Fruit fly (Drosophila melanogaster) whole organism, embryonic: ENCODE results near the gene CG15429.

Experiments
- Aef1 ChIP-seq: fragments of 200-800 bp; sonication (Bioruptor generic); IDR thresholded peaks from 3 replicates; pipeline ENCODE4 v1.3.6; 2022; ENCODE audit warnings: missing biosample characterization, missing genetic modification characterization
- Antp ChIP-seq: fragments of 200-800 bp; sonication (Bioruptor generic); optimal IDR thresholded peaks from 3 replicates; lab custom pipeline; 2016; ENCODE audit warnings: missing biosample characterization, missing genetic modification characterization
- B-H1 ChIP-seq: fragments of 200-800 bp; sonication (Bioruptor generic); IDR thresholded peaks from 3 replicates; pipeline ENCODE4 v1.3.6; 2022; ENCODE audit warnings: missing biosample characterization, missing genetic modification characterization
- BEAF-32 ChIP-seq: fragments of 200-800 bp; sonication (Bioruptor generic); optimal IDR thresholded peaks from 3 replicates; lab custom pipeline; 2017; ENCODE audit warnings: missing biosample characterization, missing genetic modification characterization, mild to moderate bottlenecking, moderate library complexity, missing genetic modification reagents
- CG10274 ChIP-seq: fragments of 200-800 bp; sonication (Bioruptor generic); optimal IDR thresholded peaks from 3 replicates; lab custom pipeline; 2017; ENCODE audit warnings: missing biosample characterization, mild to moderate bottlenecking, missing genetic modification characterization
- CG14965 ChIP-seq: fragments of 200-800 bp; sonication (Bioruptor generic); optimal IDR thresholded peaks from 2 replicates; lab custom pipeline; 2016; ENCODE audit warnings: missing biosample characterization, missing genetic modification characterization, borderline replicate concordance
- CG15696 ChIP-seq: fragments of 200-800 bp; sonication (Bioruptor generic); optimal IDR thresholded peaks from 2 replicates; lab custom pipeline; 2019; ENCODE audit warnings: missing biosample characterization, mild to moderate bottlenecking, missing genetic modification characterization, moderate library complexity
- CG17186 ChIP-seq: fragments of 200-800 bp; sonication (Bioruptor generic); optimal IDR thresholded peaks from 3 replicates; lab custom pipeline; 2017; ENCODE audit warnings: missing biosample characterization, missing genetic modification reagents, missing genetic modification characterization
- CG17612 ChIP-seq: fragments of 200-800 bp; sonication (Bioruptor generic); IDR thresholded peaks from 2 replicates; pipeline ENCODE4 v1.3.6; 2022; ENCODE audit warnings: missing biosample characterization, missing genetic modification characterization
- CG17802 ChIP-seq: fragments of 200-800 bp; sonication (Bioruptor generic); optimal IDR thresholded peaks from 2 replicates; lab custom pipeline; 2018; ENCODE audit warnings: missing biosample characterization, mild to moderate bottlenecking, missing genetic modification characterization, moderate library complexity
- CG17912 ChIP-seq: fragments of 200-800 bp; sonication (Bioruptor generic); optimal IDR thresholded peaks from 2 replicates; lab custom pipeline; 2018; ENCODE audit warnings: missing biosample characterization, mild to moderate bottlenecking, missing genetic modification characterization
- CG18599 ChIP-seq: fragments of 200-800 bp; sonication (Bioruptor generic); optimal IDR thresholded peaks from 3 replicates; lab custom pipeline; 2017; ENCODE audit warnings: missing biosample characterization, missing genetic modification characterization, mild to moderate bottlenecking, moderate library complexity, missing genetic modification reagents
- CG30431 ChIP-seq: fragments of 200-800 bp; sonication (Bioruptor generic); optimal IDR thresholded peaks from 2 replicates; lab custom pipeline; 2017; ENCODE audit warnings: missing biosample characterization, missing genetic modification characterization
- CG31365 ChIP-seq: fragments of 200-800 bp; sonication (Bioruptor generic); optimal IDR thresholded peaks from 2 replicates; lab custom pipeline; 2018; ENCODE audit warnings: missing biosample characterization, mild to moderate bottlenecking, missing genetic modification characterization
- CG31441 ChIP-seq: fragments of 200-800 bp; sonication (Bioruptor generic); IDR thresholded peaks from 2 replicates; pipeline ENCODE4 v1.3.6; 2022; ENCODE audit warnings: missing biosample characterization, missing genetic modification characterization
- CG4617 ChIP-seq: fragments of 200-800 bp; sonication (Bioruptor generic); optimal IDR thresholded peaks from 3 replicates; lab custom pipeline; 2016; ENCODE audit warnings: missing biosample characterization, missing genetic modification characterization, borderline replicate concordance
- CG6272 ChIP-seq: fragments of 200-800 bp; sonication (Bioruptor generic); IDR thresholded peaks from 2 replicates; pipeline ENCODE4 v1.3.6; 2022; ENCODE audit warnings: missing biosample characterization, missing genetic modification characterization
- CG7556 ChIP-seq: fragments of 200-800 bp; sonication (Bioruptor generic); optimal IDR thresholded peaks from 2 replicates; lab custom pipeline; 2017; ENCODE audit warnings: missing biosample characterization, mild to moderate bottlenecking, missing genetic modification characterization
- CG8281 ChIP-seq: fragments of 200-800 bp; sonication (Bioruptor generic); optimal IDR thresholded peaks from 2 replicates; lab custom pipeline; 2018; ENCODE audit warnings: missing biosample characterization, mild to moderate bottlenecking, missing genetic modification characterization, moderate library complexity
- CG8924 ChIP-seq: fragments of 200-800 bp; optimal IDR thresholded peaks from 3 replicates; lab custom pipeline; 2019; ENCODE audit warnings: missing biosample characterization, mild to moderate bottlenecking, missing genetic modification characterization, moderate library complexity
- CG9437 ChIP-seq: fragments of 200-800 bp; sonication (Bioruptor generic); optimal IDR thresholded peaks from 2 replicates; lab custom pipeline; 2018; ENCODE audit warnings: missing biosample characterization, mild to moderate bottlenecking, missing genetic modification characterization
- CG9932 ChIP-seq: fragments of 200-800 bp; sonication (Bioruptor generic); IDR thresholded peaks from 2 replicates; pipeline ENCODE4 v1.3.6; 2022; ENCODE audit warnings: missing biosample characterization, missing genetic modification characterization
- Ets65A ChIP-seq: fragments of 200-800 bp; sonication (Bioruptor generic); peaks from one replicate; lab custom pipeline; 2016; ENCODE audit warnings: missing biosample characterization, missing genetic modification characterization
- Gug ChIP-seq: fragments of 200-800 bp; sonication (Bioruptor generic); IDR thresholded peaks from 4 replicates; pipeline ENCODE4 v1.3.6; 2022; ENCODE audit warnings: missing biosample characterization, missing genetic modification characterization
- HLH3B ChIP-seq: fragments of 200-800 bp; sonication (Bioruptor generic); IDR thresholded peaks from 2 replicates; pipeline ENCODE4 v1.3.6; 2022; ENCODE audit warnings: missing biosample characterization, missing genetic modification characterization
- MTF-1 ChIP-seq: fragments of 200-800 bp; sonication (Bioruptor generic); optimal IDR thresholded peaks from 2 replicates; lab custom pipeline; 2018; ENCODE audit warnings: missing biosample characterization, mild to moderate bottlenecking, missing genetic modification characterization, borderline replicate concordance
- Med ChIP-seq: fragments of 200-800 bp; sonication (Bioruptor generic); peaks from one replicate; lab custom pipeline; 2016; ENCODE audit warnings: missing biosample characterization, missing genetic modification characterization, mild to moderate bottlenecking, inconsistent platforms, moderate library complexity
- Mrtf ChIP-seq: fragments of 200-800 bp; sonication (Bioruptor generic); IDR thresholded peaks from 3 replicates; pipeline ENCODE4 v1.3.6; 2022; ENCODE audit warnings: missing biosample characterization, missing genetic modification characterization
- NFAT ChIP-seq: fragments of 200-800 bp; sonication (Bioruptor generic); IDR thresholded peaks from 2 replicates; pipeline ENCODE4 v1.3.6; 2022; ENCODE audit warnings: missing biosample characterization, missing genetic modification characterization
- Trl ChIP-seq, 3 experiments: fragments of >200 bp in 2 of 3; fragments of 200-800 bp in 1 of 3; sonication (Bioruptor generic) in 1 of 3; optimal IDR thresholded peaks; 2 replicates in 1 of 3; 3 replicates in 2 of 3; lab custom pipeline; 2016 to 2017; ENCODE audit warnings: missing biosample characterization in 1 of 3, missing genetic modification characterization in 1 of 3
- ac ChIP-seq: fragments of 200-800 bp; sonication (Bioruptor generic); optimal IDR thresholded peaks from 3 replicates; lab custom pipeline; 2017; ENCODE audit warnings: missing biosample characterization, mild to moderate bottlenecking, missing genetic modification characterization
- ase ChIP-seq: fragments of 200-800 bp; sonication (Bioruptor generic); IDR thresholded peaks from 3 replicates; pipeline ENCODE4 v1.3.6; 2022; ENCODE audit warnings: missing biosample characterization, missing genetic modification characterization
- bbx ChIP-seq: fragments of 200-800 bp; sonication (Bioruptor generic); IDR thresholded peaks from 2 replicates; pipeline ENCODE4 v1.3.6; 2022; ENCODE audit warnings: missing biosample characterization, missing genetic modification characterization; ENCODE audit not compliant: partially characterized antibody
- bsh ChIP-seq, 2 experiments: fragments of 200-800 bp; sonication (Bioruptor generic); optimal IDR thresholded peaks; 2 replicates each; lab custom pipeline; 2017 to 2018; ENCODE audit warnings: mild to moderate bottlenecking in 2 of 2, missing biosample characterization in 2 of 2, missing genetic modification characterization in 2 of 2, moderate library complexity in 1 of 2
- da ChIP-seq: fragments of 200-800 bp; sonication (Bioruptor generic); optimal IDR thresholded peaks from 2 replicates; lab custom pipeline; 2016; ENCODE audit warnings: missing biosample characterization, missing genetic modification characterization
- dati ChIP-seq: fragments of 200-800 bp; sonication (Bioruptor generic); IDR thresholded peaks from 2 replicates; pipeline ENCODE4 v1.3.6; 2022; ENCODE audit warnings: missing biosample characterization, missing genetic modification characterization
- dysf ChIP-seq: fragments of 200-800 bp; sonication (Bioruptor generic); IDR thresholded peaks from 3 replicates; pipeline ENCODE4 v1.3.6; 2022; ENCODE audit warnings: missing biosample characterization, missing genetic modification characterization
- ftz-f1 ChIP-seq: fragments of 200-800 bp; sonication (Bioruptor generic); optimal IDR thresholded peaks from 2 replicates; lab custom pipeline; 2016; ENCODE audit warnings: missing biosample characterization, missing genetic modification characterization
- kah ChIP-seq: fragments of 200-800 bp; sonication (Bioruptor generic); optimal IDR thresholded peaks from 2 replicates; lab custom pipeline; 2018; ENCODE audit warnings: missing biosample characterization, mild to moderate bottlenecking, missing genetic modification characterization
- klu ChIP-seq: fragments of 200-800 bp; sonication (Bioruptor generic); IDR thresholded peaks from 2 replicates; pipeline ENCODE4 v1.3.6; 2022; ENCODE audit warnings: missing biosample characterization, missing genetic modification characterization
- lilli ChIP-seq: fragments of 200-800 bp; sonication (Bioruptor generic); optimal IDR thresholded peaks from 3 replicates; lab custom pipeline; 2016; ENCODE audit warnings: missing biosample characterization, missing genetic modification characterization
- odd ChIP-seq: fragments of 200-800 bp; sonication (Bioruptor generic); optimal IDR thresholded peaks from 2 replicates; lab custom pipeline; 2017; ENCODE audit warnings: missing biosample characterization, mild to moderate bottlenecking, missing genetic modification characterization
- phol ChIP-seq: fragments of 200-800 bp; sonication (Bioruptor generic); optimal IDR thresholded peaks from 3 replicates; lab custom pipeline; 2018; ENCODE audit warnings: missing biosample characterization, mild to moderate bottlenecking, missing genetic modification characterization, moderate library complexity
- pita ChIP-seq: fragments of 200-800 bp; sonication (Bioruptor generic); optimal IDR thresholded peaks from 2 replicates; lab custom pipeline; 2017; ENCODE audit warnings: missing biosample characterization, mild to moderate bottlenecking, missing genetic modification characterization
- pum ChIP-seq: fragments of 200-800 bp; sonication (Bioruptor generic); optimal IDR thresholded peaks from 2 replicates; lab custom pipeline; 2016; ENCODE audit warnings: missing biosample characterization, missing genetic modification characterization
- sens ChIP-seq: fragments of 200-800 bp; sonication (Bioruptor generic); peaks from one replicate; lab custom pipeline; 2016; ENCODE audit warnings: missing biosample characterization, missing genetic modification characterization
- seq ChIP-seq: fragments of 200-800 bp; sonication (Bioruptor generic); IDR thresholded peaks from 2 replicates; pipeline ENCODE4 v1.3.6; 2022; ENCODE audit warnings: missing biosample characterization, missing genetic modification characterization
- vfl ChIP-seq: fragments of 200-800 bp; sonication (Bioruptor generic); optimal IDR thresholded peaks from 2 replicates; lab custom pipeline; 2016; ENCODE audit warnings: missing biosample characterization, missing genetic modification characterization

CG15429 gene

DNA sequence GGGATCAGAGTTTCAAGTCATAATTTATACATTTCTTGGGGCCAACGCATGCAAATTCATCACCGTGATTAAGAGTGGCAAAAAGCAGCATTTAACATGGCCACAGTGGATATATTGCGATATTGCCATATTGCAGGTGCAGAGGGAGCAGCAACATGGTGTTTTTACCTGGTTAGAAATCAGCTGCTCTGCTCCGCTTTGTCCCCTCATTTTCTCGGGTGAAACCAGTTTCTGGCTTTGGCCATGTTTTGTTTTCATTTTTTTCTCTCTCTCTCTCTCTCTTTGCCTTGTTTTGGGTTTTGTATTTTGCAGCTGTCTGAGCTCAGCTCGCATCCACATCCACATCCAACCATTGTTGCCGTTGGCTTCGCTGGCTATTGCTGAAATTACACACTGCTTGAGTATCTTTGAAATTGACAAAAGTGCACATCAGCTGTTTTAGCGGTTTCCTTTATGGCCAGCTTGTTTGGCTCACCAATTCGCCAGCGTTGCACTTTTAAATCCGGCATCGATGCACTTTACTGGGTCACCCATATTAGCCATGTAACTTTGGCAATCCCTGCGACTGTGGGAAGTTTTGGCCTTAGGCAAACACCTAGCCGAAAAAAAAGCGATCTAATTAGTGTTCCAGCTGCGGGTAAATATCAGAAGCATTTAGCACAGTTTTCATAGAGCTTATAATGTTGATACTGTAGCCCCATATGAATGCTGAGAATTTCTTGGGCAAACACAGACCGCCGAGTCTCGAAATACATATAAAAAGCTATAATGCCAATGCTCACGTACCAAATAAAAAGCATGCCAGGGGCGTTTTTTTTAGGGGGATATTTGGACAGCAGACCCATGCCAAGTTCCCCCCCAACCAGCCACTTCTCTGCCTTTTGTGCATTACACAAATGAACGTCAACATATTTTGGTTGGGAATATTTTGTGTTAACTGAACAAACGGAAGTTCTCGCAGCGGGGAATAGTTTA lies 22.5 kb downstream of the CG15429 start (continued):
- TF ChIP-seq dati (no peak), CG9932 (GFP tag; lab: Robert Waterston, UW) (peak; percentile 32; the same call in 1 of the 2 replicates), ac (GFP tag; lab: Kevin White, UChicago) (peak; percentile 89), CG8924 (tag; lab: Kevin White, UChicago) (no peak), lilli (GFP tag; lab: Kevin White, UChicago) (no peak), CG10274 (no peak), Trl (optimal IDR thresholded peaks at IDR 0.05; lab: Kevin White, UChicago) (peak; percentile 31 to 40), Trl (GFP tag; optimal IDR thresholded peaks at IDR 0.05; lab: Kevin White, UChicago) (no peak), CG8281 (tag; lab: Kevin White, UChicago) (peak; percentile 81), klu (GFP tag; lab: Robert Waterston, UW) (no peak), CG18599 (GFP tag; lab: Kevin White, UChicago) (peak; percentile 15), odd (GFP tag; lab: Kevin White, UChicago) (no peak), vfl (no peak), CG6272 (GFP tag; lab: Robert Waterston, UW) (no peak), CG31441 (GFP tag; lab: Robert Waterston, UW) (0 out of 2 replicates have a peak, but pooled peaks have one; percentile 28), CG17802 (tag; lab: Kevin White, UChicago) (no peak), phol (tag; lab: Kevin White, UChicago) (peak; percentile 8), CG17186 (GFP tag; lab: Kevin White, UChicago) (no peak), B-H1 (GFP tag; lab: Robert Waterston, UW) (no peak), BEAF-32 (GFP tag; lab: Kevin White, UChicago) (no peak), NFAT (peak; percentile 22; the same call in 1 of the 2 replicates), dysf (GFP tag; lab: Robert Waterston, UW) (0 out of 3 replicates have a peak, but pooled peaks have one; percentile 17), MTF-1 (peak; percentile 6), pum (GFP tag; lab: Kevin White, UChicago) (no peak), Gug (GFP tag; lab: Robert Waterston, UW) (no peak), CG7556 (GFP tag; lab: Kevin White, UChicago) (no peak), CG4617 (no peak), seq (GFP tag; lab: Robert Waterston, UW) (no peak), kah (GFP tag; lab: Kevin White, UChicago) (no peak), da (no peak), CG17612 (GFP tag; lab: Robert Waterston, UW) (peak; percentile 22; the same call in 1 of the 2 replicates), HLH3B (GFP tag; lab: Robert Waterston, UW) (0 out of 2 replicates have a peak, but pooled peaks have one; percentile 28), Ets65A (GFP tag; lab: Kevin White, UChicago) (peak; percentile 50), Antp (GFP tag; lab: Kevin White, UChicago) (no peak), ftz-f1 (GFP tag; lab: Kevin White, UChicago) (no peak), Mrtf (no peak; the same call in 2 of the 3 replicates), CG31365 (no peak), CG14965 (GFP tag; lab: Kevin White, UChicago) (no peak), Aef1 (GFP tag; lab: Robert Waterston, UW) (no peak), Med (GFP tag; lab: Kevin White, UChicago) (peak; percentile 84), sens (GFP tag; lab: Kevin White, UChicago) (peak; percentile 38), CG17912 (GFP tag; lab: Kevin White, UChicago) (no peak), bbx (GFP tag; lab: Robert Waterston, UW) (no peak), pita (no peak), ase (GFP tag; lab: Robert Waterston, UW) (0 out of 3 replicates have a peak, but pooled peaks have one; percentile 12), CG9437 (GFP tag; lab: Kevin White, UChicago) (no peak), bsh (GFP tag; optimal IDR thresholded peaks at IDR 0.05; lab: Kevin White, UChicago) (peak in 1 of 2 experiments; percentile 33), CG15696 (no peak), CG30431 (no peak)
